Worm (Caenorhabditis elegans): ENCODE data around the gene nhr-141.

DNA sequence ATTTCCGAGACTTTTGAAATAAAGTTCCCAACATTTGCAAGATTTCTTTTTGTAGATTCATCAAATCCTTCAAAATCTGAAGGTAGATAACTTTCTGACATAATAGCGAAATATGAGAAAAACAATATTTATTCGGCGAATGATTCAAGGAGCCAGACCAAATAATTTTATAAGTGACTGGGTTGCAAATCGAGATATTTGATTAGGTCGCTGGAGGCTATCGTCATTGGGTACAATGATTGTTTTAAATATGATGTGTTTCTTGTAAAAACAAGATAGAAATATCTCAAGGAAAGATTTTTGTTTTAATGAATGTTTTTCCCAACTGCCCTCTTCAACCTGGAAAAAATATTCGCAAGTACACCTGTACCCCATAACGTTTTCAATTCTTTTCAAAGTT, 15.6 kb upstream of the nhr-141 start, which contains the start of gene srw-69:
- no peak for TF ChIP-seq nhr-11 (tag; optimal IDR thresholded peaks at IDR 0.05)
- TF ChIP-seq snpc-4 (tag; optimal IDR thresholded peaks at IDR 0.05): no peak
- TF ChIP-seq eor-1 (tag; optimal IDR thresholded peaks at IDR 0.05): no peak
- TF ChIP-seq ceh-82 (tag; optimal IDR thresholded peaks at IDR 0.05): no peak
- no peak for TF ChIP-seq nhr-23 (tag; optimal IDR thresholded peaks at IDR 0.05)
- TF ChIP-seq elt-2 (tag; optimal IDR thresholded peaks at IDR 0.05): no peak
- no peak for TF ChIP-seq fos-1 (tag; optimal IDR thresholded peaks at IDR 0.05)

Data from whole organism, L3 larva.